Fruit fly (Drosophila melanogaster) ovary, adult (tissue): ENCODE measurements around the gene FER.

Source experiments
- CG17801 ChIP-seq: fragments of 200-800 bp; optimal IDR thresholded peaks from 2 replicates; lab custom pipeline; 2019; ENCODE audit warnings: missing biosample characterization, mild to moderate bottlenecking, missing genetic modification characterization, moderate library complexity; ENCODE audit not compliant: partially characterized antibody

Gene FER

dm6 chr3R:9363066-9363719, 31.2 kb downstream of the FER start, which contains the start of gene CG18473:
TSS of gene CG18473 (plus strand) at chr3R:9363305.
- TF ChIP-seq CG17801: no peak

- no peak for TF ChIP-seq CG17801
These were observed 35.0 kb downstream of the FER start for dm6 chr3R:9359393-9359792.

dm6 chr3R:9355195-9355594, 39.2 kb downstream of the FER start, which contains the start of gene CG43675:
TSS of gene CG43675 (plus strand) at chr3R:9355495.
- no peak for TF ChIP-seq CG17801

dm6 chr3R:9353276-9353652, 41.1 kb downstream of the FER start:
- peak; percentile 73 for TF ChIP-seq CG17801

- no peak for TF ChIP-seq CG17801
These were observed 41.6 kb downstream of the FER start for dm6 chr3R:9352595-9353275.

- TF ChIP-seq CG17801: peak; percentile 53
These were observed 42.6 kb downstream of the FER start for dm6 chr3R:9351415-9352379.

dm6 chr3R:9350561-9351379, 43.6 kb downstream of the FER start:
- TF ChIP-seq CG17801: no peak

dm6 chr3R:9349267-9349820, 45.0 kb downstream of the FER start:
- TF ChIP-seq CG17801: no peak

dm6 chr3R:9348379-9348721, 46.0 kb downstream of the FER start:
- TF ChIP-seq CG17801: no peak

dm6 chr3R:9347702-9348378, 46.5 kb downstream of the FER start:
- TF ChIP-seq CG17801: peak; percentile 57

dm6 chr3R:9346539-9346938, 47.8 kb downstream of the FER start:
- TF ChIP-seq CG17801: no peak

- TF ChIP-seq CG17801: no peak
These were observed 48.4 kb downstream of the FER start for dm6 chr3R:9345904-9346303.

dm6 chr3R:9344791-9345208, 49.5 kb downstream of the FER start:
- no peak for TF ChIP-seq CG17801

- peak; percentile 46 for TF ChIP-seq CG17801
These were observed 50.1 kb downstream of the FER start for dm6 chr3R:9344186-9344790.

- peak; percentile 27 for TF ChIP-seq CG17801
These were observed 50.7 kb downstream of the FER start for dm6 chr3R:9343645-9344044.
